Fruit fly (Drosophila melanogaster): Measurements from ENCODE around the gene Tsp.

Tsp gene

dm6 chr2L:6700742-6701141 is 8.1 kb downstream of the Tsp start (continued):
- TF ChIP-seq chm (GFP tag; IDR thresholded peaks at IDR 0.05) (0 out of 2 replicates have a peak, but pooled peaks have one; percentile 7), ems (GFP tag; optimal IDR thresholded peaks at IDR 0.05) (no peak), sna (GFP tag; IDR thresholded peaks at IDR 0.05; ENCODE audit: partially characterized antibody) (no peak), Poxn (GFP tag; IDR thresholded peaks at IDR 0.05) (no peak), CG12155 (GFP tag; optimal IDR thresholded peaks at IDR 0.05) (no peak), CG8290 (GFP tag; optimal IDR thresholded peaks at IDR 0.05) (peak; percentile 31), CG8290 (tag; optimal IDR thresholded peaks at IDR 0.05) (peak in 1 of 2 experiments; percentile 39), oc (tag; optimal IDR thresholded peaks at IDR 0.05) (peak; percentile 10), pita (GFP tag; optimal IDR thresholded peaks at IDR 0.05) (no peak), scrt (GFP tag; optimal IDR thresholded peaks at IDR 0.05) (no peak), jigr1 (GFP tag; IDR thresholded peaks at IDR 0.05) (no peak), caup (GFP tag; optimal IDR thresholded peaks at IDR 0.05; ENCODE audit: severe bottlenecking) (no peak), Taf1 (GFP tag; IDR thresholded peaks at IDR 0.05) (no peak), sens-2 (GFP tag; IDR thresholded peaks at IDR 0.05) (peak; percentile 54; the same call in 1 of the 2 replicates), MBD-R2 (GFP tag; IDR thresholded peaks at IDR 0.05) (no peak), CG14965 (GFP tag; optimal IDR thresholded peaks at IDR 0.05; ENCODE audit: borderline replicate concordance) (peak; percentile 38), fru (optimal IDR thresholded peaks at IDR 0.05) (no peak), CG34224 (GFP tag; IDR thresholded peaks at IDR 0.05; ENCODE audit: partially characterized antibody) (no peak), Ada2b (GFP tag; IDR thresholded peaks at IDR 0.05) (no peak), CoRest (tag; optimal IDR thresholded peaks at IDR 0.05) (peak; percentile 11), CG18599 (GFP tag; optimal IDR thresholded peaks at IDR 0.05) (no peak), B-H1 (GFP tag; IDR thresholded peaks at IDR 0.05) (no peak), bowl (GFP tag; IDR thresholded peaks at IDR 0.05) (no peak), sd (tag; optimal IDR thresholded peaks at IDR 0.05) (no peak), prd (optimal IDR thresholded peaks at IDR 0.05) (no peak), prd (GFP tag; IDR thresholded peaks at IDR 0.05) (peak; percentile 50; the same call in 2 of the 3 replicates), CG9215 (GFP tag; IDR thresholded peaks at IDR 0.05) (no peak), cas (GFP tag; IDR thresholded peaks at IDR 0.05) (no peak), CG6813 (GFP tag; optimal IDR thresholded peaks at IDR 0.05) (peak; percentile 82), CG10565 (GFP tag; optimal IDR thresholded peaks at IDR 0.05) (no peak), CG18262 (tag; optimal IDR thresholded peaks at IDR 0.05) (peak; percentile 43), Nf-YC (tag; optimal IDR thresholded peaks at IDR 0.05) (no peak), CG14014 (GFP tag; IDR thresholded peaks at IDR 0.05) (peak; percentile 39; the same call in 1 of the 2 replicates), CG15514 (GFP tag; optimal IDR thresholded peaks at IDR 0.05) (no peak), crp (GFP tag; optimal IDR thresholded peaks at IDR 0.05) (no peak), CG12942 (GFP tag; optimal IDR thresholded peaks at IDR 0.05) (peak; percentile 12), Hsf (GFP tag; optimal IDR thresholded peaks at IDR 0.05) (peak; percentile 23), chif (GFP tag; optimal IDR thresholded peaks at IDR 0.05) (peak; percentile 36), Hmr (GFP tag; optimal IDR thresholded peaks at IDR 0.05) (peak; percentile 37), CG15011 (GFP tag; optimal IDR thresholded peaks at IDR 0.05) (peak; percentile 45), knrl (GFP tag; IDR thresholded peaks at IDR 0.05; ENCODE audit: partially characterized antibody) (no peak), CG11456 (GFP tag; IDR thresholded peaks at IDR 0.05) (no peak), CG15601 (tag; optimal IDR thresholded peaks at IDR 0.05) (no peak), jing (GFP tag; optimal IDR thresholded peaks at IDR 0.05) (no peak), HHEX (GFP tag; optimal IDR thresholded peaks at IDR 0.05) (no peak), Xbp1 (GFP tag; optimal IDR thresholded peaks at IDR 0.05) (no peak), rib (GFP tag; IDR thresholded peaks at IDR 0.05) (no peak), CG7745 (tag; optimal IDR thresholded peaks at IDR 0.05) (peak; percentile 74), CG6683 (GFP tag; optimal IDR thresholded peaks at IDR 0.05) (no peak), lbe (GFP tag; optimal IDR thresholded peaks at IDR 0.05) (no peak), CG31441 (GFP tag; IDR thresholded peaks at IDR 0.05) (peak; percentile 18; the same call in 1 of the 2 replicates)
